Fruit fly (Drosophila melanogaster) Kc167 (cell line): ENCODE measurements around the gene CG11970.

Experiments
- Myc ChIP-seq: fragments of >200 bp; optimal IDR thresholded peaks from 2 replicates; lab custom pipeline; 2017; ENCODE audit warnings: missing external identifiers
- Sin3A ChIP-seq: fragments of >200 bp; optimal IDR thresholded peaks from 2 replicates; lab custom pipeline; 2018; ENCODE audit warnings: missing external identifiers
- h ChIP-seq: fragments of >200 bp; optimal IDR thresholded peaks from 3 replicates; lab custom pipeline; 2018; ENCODE audit warnings: missing external identifiers
- insv ChIP-seq: fragments of >200 bp; optimal IDR thresholded peaks from 3 replicates; lab custom pipeline; 2018; ENCODE audit warnings: missing external identifiers
- psq ChIP-seq: fragments of >200 bp; optimal IDR thresholded peaks from 2 replicates; lab custom pipeline; 2017; ENCODE audit warnings: missing external identifiers
- ttk ChIP-seq: sonication (Bioruptor generic); optimal IDR thresholded peaks from 2 replicates; lab custom pipeline; 2017; ENCODE audit warnings: missing external identifiers

DNA sequence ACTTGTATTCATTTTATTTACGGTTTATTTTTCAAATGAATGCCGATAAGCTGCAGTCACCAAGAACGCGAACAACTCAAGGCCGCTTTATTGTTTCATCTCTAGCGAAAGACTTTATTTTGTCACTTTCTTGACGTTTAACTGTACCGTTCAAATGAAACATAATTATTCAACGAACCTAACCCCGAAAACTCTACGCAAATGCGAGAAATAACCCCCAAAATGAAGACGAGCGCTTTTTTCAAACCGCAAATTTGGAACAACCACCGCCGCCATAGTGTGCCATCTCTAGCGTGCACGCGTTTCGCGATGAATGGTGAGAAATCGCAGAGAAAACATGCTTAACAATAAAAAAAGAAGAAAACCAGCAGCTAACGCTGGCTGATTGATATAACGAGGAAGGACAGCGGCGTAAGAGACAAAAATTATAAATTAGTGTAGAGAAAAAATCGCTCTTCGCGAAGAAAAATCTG, at the start of gene CG11970:
- no peak for TF ChIP-seq insv (lab: Kevin White, UChicago)
- TF ChIP-seq psq (lab: Kevin White, UChicago), result no peak
- no peak for TF ChIP-seq h (lab: Kevin White, UChicago)
- no peak for TF ChIP-seq Sin3A (lab: Kevin White, UChicago)
- no peak for TF ChIP-seq ttk
- TF ChIP-seq Myc (lab: Kevin White, UChicago), result no peak
